Worm (Caenorhabditis elegans): ENCODE results near the gene sru-27.

sru-27 gene

ce11 chrV:1456614-1457013 lies 42.6 kb upstream of the sru-27 start:
- no peak for TF ChIP-seq pqm-1 (tag; optimal IDR thresholded peaks at IDR 0.05)
- TF ChIP-seq efl-1 (optimal IDR thresholded peaks at IDR 0.05), result no peak
- peak in 1 of 2 experiments; percentile 81 for TF ChIP-seq efl-1 (GFP tag; optimal IDR thresholded peaks at IDR 0.05 in 1 of 2)
- TF ChIP-seq ztf-4 (tag; optimal IDR thresholded peaks at IDR 0.05), result no peak
- peak in 1 of 2 experiments; percentile 54 for TF ChIP-seq lsy-2 (tag; optimal IDR thresholded peaks at IDR 0.05)
- TF ChIP-seq lin-35 (GFP tag; optimal IDR thresholded peaks at IDR 0.05), result peak in 1 of 2 experiments; percentile 16

DNA sequence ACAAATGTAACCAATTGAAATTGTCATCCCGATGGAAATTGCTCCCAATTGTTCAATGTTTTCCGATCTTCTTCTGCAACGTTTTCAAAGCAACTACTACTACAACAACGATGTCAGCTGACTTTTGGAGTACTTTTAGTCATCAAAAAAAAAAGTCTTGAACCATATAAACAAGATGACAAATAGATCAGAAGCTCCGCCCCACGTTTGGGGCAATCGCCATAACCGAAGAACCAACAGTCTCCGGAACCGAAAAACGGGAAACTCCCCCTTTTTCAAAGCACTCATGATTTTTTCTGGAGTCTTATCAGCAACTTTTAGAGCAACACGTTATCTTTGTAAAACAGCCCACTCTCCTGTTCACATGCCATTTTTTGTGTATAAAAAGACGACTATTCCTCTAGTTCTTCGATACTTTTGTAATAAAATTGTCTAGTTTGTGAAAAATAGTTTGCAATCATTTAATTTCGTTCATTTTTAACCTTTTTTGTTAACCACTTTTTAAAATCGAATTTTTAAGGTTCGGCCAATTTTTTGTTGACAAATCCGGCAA lies 39.8 kb upstream of the sru-27 start:
- TF ChIP-seq lin-35 (GFP tag; optimal IDR thresholded peaks at IDR 0.05) (peak in 1 of 2 experiments; percentile 12), elt-2 (tag; optimal IDR thresholded peaks at IDR 0.05) (peak; percentile 79), sptf-1 (tag; optimal IDR thresholded peaks at IDR 0.05) (no peak), pag-3 (tag; optimal IDR thresholded peaks at IDR 0.05; ENCODE audit: borderline replicate concordance, insufficient read depth) (no peak), jun-1 (tag; optimal IDR thresholded peaks at IDR 0.05) (peak; percentile 44), efl-3 (GFP tag; optimal IDR thresholded peaks at IDR 0.05) (no peak), efl-1 (optimal IDR thresholded peaks at IDR 0.05) (no peak), efl-1 (GFP tag; optimal IDR thresholded peaks at IDR 0.05 in 1 of 2) (peak in 1 of 2 experiments; percentile 91), nhr-20 (tag; optimal IDR thresholded peaks at IDR 0.05) (peak; percentile 18)

DNA sequence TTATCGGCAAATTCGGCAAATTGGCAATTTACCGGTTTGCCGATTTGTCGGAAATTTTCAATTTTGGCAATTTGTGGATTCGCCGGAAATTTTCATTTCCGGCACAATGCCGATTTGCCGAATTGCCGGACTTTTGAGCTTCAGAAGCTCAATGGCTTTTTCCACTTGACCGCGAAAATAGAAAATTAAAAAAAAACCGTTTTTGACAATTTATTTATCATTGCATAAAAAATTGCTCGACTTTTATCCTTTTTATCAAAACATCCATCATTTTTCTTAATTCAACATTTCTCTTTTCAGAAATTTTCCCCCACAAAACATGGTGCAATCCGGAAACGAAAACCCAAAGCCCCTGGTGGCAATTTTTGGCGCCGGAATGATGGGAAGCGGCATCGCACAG lies 39.2 kb upstream of the sru-27 start, which contains the start of gene hacd-1:
TSS of gene hacd-1 (plus strand) at position 301 of the 400 bp plus-strand sequence.
- TF ChIP-seq nhr-77 (tag; optimal IDR thresholded peaks at IDR 0.05) (no peak), fkh-10 (GFP tag; optimal IDR thresholded peaks at IDR 0.05) (no peak), blmp-1 (tag; optimal IDR thresholded peaks at IDR 0.05) (no peak), snpc-4 (tag; optimal IDR thresholded peaks at IDR 0.05) (no peak), tlp-1 (tag; optimal IDR thresholded peaks at IDR 0.05) (no peak), pax-3 (tag; optimal IDR thresholded peaks at IDR 0.05) (no peak), nhr-90 (tag; optimal IDR thresholded peaks at IDR 0.05; ENCODE audit: poor library complexity) (no peak), efl-3 (GFP tag; optimal IDR thresholded peaks at IDR 0.05) (no peak), sox-4 (tag; optimal IDR thresholded peaks at IDR 0.05) (no peak), ceh-88 (GFP tag; IDR thresholded peaks at IDR 0.05) (no peak), ets-5 (GFP tag; IDR thresholded peaks at IDR 0.05) (no peak), ceh-63 (GFP tag; optimal IDR thresholded peaks at IDR 0.05) (no peak), jun-1 (tag; optimal IDR thresholded peaks at IDR 0.05) (no peak), ceh-8 (GFP tag; optimal IDR thresholded peaks at IDR 0.05) (no peak), nhr-19 (GFP tag; conservative IDR thresholded peaks at IDR 0.05) (no peak), tbx-2 (tag; optimal IDR thresholded peaks at IDR 0.05) (no peak)

ce11 chrV:1464543-1465040 lies 34.6 kb upstream of the sru-27 start, which contains the start of the genes fpn-1.2 and pqn-54:
Gene fpn-1.2, minus strand, starts transcription at chrV:1464699.
Gene pqn-54, plus strand, starts transcription at chrV:1464990.
- TF ChIP-seq lin-15B (tag; optimal IDR thresholded peaks at IDR 0.05), result no peak
- TF ChIP-seq elt-2 (tag; optimal IDR thresholded peaks at IDR 0.05), result peak; percentile 10
- TF ChIP-seq snpc-4 (tag; optimal IDR thresholded peaks at IDR 0.05), result no peak
- TF ChIP-seq unc-98 (GFP tag; IDR thresholded peaks at IDR 0.05), result no peak

DNA sequence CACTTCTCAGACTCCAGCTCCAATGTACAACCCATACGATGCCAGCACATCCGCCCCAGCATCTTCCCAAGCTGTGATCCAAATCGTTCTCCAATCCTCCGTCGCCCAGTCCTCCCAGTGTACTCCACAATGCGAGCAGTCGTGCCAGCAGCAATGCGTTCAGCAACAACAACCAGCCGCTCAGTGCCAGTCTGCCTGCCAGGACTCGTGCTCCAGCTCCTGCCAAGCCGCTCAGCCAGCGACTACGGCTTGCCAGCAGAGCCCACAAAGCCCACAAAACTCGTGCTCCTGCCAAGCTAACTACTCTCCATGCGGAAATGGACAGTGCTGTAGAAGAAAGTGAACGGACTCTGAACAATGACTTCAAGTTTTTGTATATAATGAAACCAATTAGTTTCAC lies 33.3 kb upstream of the sru-27 start:
- TF ChIP-seq nhr-90 (tag; optimal IDR thresholded peaks at IDR 0.05; ENCODE audit: poor library complexity) (no peak), efl-1 (optimal IDR thresholded peaks at IDR 0.05) (no peak), efl-1 (GFP tag; optimal IDR thresholded peaks at IDR 0.05 in 1 of 2) (peak in 1 of 2 experiments; percentile 40)

DNA sequence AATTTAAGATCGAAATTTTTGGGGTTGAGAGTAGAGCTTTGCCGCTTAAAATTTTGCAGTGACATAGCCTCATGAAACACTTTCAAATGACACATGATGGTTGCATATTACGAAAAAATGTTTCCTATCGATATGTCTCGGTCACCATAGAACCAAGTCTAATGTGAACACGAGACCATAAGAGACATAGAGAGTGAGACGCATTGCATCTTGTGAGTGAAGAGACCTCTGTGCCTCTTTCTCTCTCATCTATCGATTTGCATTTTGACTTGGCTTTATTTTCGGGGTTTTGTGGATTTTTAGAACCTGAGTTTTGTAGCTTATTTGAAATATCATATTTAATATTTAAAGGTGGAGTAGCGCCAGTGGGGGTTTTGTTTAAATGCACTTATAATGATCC lies 32.3 kb upstream of the sru-27 start:
- no peak for TF ChIP-seq fkh-10 (GFP tag; optimal IDR thresholded peaks at IDR 0.05)
- TF ChIP-seq unc-30 (tag; optimal IDR thresholded peaks at IDR 0.05), result no peak
- peak in 1 of 2 experiments; percentile 3 for TF ChIP-seq lsy-2 (tag; optimal IDR thresholded peaks at IDR 0.05)
- TF ChIP-seq ceh-63 (GFP tag; optimal IDR thresholded peaks at IDR 0.05), result no peak
- TF ChIP-seq nhr-85 (tag), result no peak
- TF ChIP-seq sup-37 (GFP tag; optimal IDR thresholded peaks at IDR 0.05), result no peak
- TF ChIP-seq mdl-1 (tag; optimal IDR thresholded peaks at IDR 0.05), result peak in 1 of 2 experiments; percentile 11
- no peak for TF ChIP-seq aly-2 (tag; optimal IDR thresholded peaks at IDR 0.05)
- peak; percentile 26 for TF ChIP-seq snu-23 (GFP tag; optimal IDR thresholded peaks at IDR 0.05)
- TF ChIP-seq nhr-47 (tag; optimal IDR thresholded peaks at IDR 0.05), result peak; percentile 8
- peak; percentile 11 to 62 for TF ChIP-seq lin-35 (GFP tag; optimal IDR thresholded peaks at IDR 0.05)
- no peak for TF ChIP-seq ceh-8 (GFP tag; optimal IDR thresholded peaks at IDR 0.05)
- peak; percentile 21 for TF ChIP-seq nhr-20 (tag; optimal IDR thresholded peaks at IDR 0.05)
- no peak for TF ChIP-seq irx-1 (tag; optimal IDR thresholded peaks at IDR 0.05)
- peak; percentile 43 for TF ChIP-seq nhr-71 (tag; optimal IDR thresholded peaks at IDR 0.05)
- no peak for TF ChIP-seq isw-1 (GFP tag; IDR thresholded peaks at IDR 0.05)
- TF ChIP-seq ets-5 (GFP tag; IDR thresholded peaks at IDR 0.05), result no peak
- no peak for TF ChIP-seq tlp-1 (tag; optimal IDR thresholded peaks at IDR 0.05)
- TF ChIP-seq pqm-1 (tag; optimal IDR thresholded peaks at IDR 0.05), result no peak
- no peak for TF ChIP-seq ces-1 (GFP tag; optimal IDR thresholded peaks at IDR 0.05)
- TF ChIP-seq unc-130 (tag; optimal IDR thresholded peaks at IDR 0.05), result no peak
- no peak for TF ChIP-seq tbx-2 (tag; optimal IDR thresholded peaks at IDR 0.05)

All from whole organism, L1 larva.